Worm (Caenorhabditis elegans) whole organism, L1 larva: ENCODE results near the gene T20G5.8.

ENCODE experiments used
- efl-3 ChIP-seq: fragments of 200-800 bp; sonication (Bioruptor generic); optimal IDR thresholded peaks from 2 replicates; lab custom pipeline; 2018; ENCODE audit warnings: mild to moderate bottlenecking, missing genetic modification characterization, missing compliant biosample characterization
- ets-5 ChIP-seq: fragments of 200-800 bp; sonication (Bioruptor generic); IDR thresholded peaks from 2 replicates; pipeline ENCODE4 v1.3.6; 2022; ENCODE audit warnings: missing genetic modification characterization, missing compliant biosample characterization

DNA sequence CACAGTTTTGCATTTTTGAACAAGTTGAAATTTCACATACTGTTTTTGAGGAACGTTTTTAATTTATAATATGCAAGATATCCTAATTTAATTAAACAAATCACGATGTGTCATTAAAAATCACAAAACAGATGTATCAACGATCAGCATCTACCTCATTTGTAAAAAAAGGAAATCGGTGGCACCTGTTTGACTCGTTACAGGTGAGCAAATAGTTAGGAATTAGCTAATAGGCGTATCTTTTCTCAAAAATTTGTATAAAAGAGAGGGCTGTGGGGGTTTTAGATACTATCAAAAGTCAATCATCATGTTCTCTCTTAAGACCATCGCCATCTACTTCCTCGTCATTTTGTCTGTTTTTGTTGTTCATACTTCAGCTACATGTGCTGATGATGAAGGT, at the start of gene T20G5.8:
- no peak for TF ChIP-seq efl-3 (GFP tag; lab: Kevin White, UChicago)
- TF ChIP-seq ets-5 (GFP tag; lab: Robert Waterston, UW): no peak
